Fruit fly (Drosophila melanogaster): ENCODE results near the gene CG34277.

CG34277 gene

DNA sequence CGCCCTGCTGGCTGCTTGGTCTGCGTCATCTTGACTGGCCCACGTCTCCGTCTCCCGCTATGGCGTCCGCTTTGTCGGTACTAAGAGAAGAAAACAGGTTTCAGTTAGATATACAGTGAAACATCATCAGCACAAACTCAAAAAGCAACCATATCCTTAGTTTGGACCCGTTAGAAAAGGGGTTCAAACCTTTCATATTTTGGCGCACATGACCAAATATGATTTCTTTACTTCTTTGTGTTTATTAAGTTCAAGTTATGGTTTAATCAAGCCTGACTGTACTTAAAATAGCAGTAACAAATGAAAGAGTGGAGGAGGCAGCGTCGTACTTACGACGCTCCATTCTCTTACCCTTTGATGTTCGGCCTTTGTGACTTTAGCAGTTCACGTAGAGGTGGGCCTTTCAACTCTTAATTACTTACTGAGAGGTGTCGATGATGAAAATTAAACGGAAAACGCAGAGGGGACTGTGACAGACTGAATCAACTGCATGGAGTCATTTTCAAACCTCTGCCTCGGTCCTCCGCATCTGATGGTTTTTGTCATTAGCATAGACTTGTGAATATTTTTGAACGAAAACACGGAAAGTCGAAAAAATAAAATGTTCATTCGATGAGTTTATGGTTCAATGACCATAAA, 7.5 kb upstream of the CG34277 start (continued):
- TF ChIP-seq mld (GFP tag; IDR thresholded peaks at IDR 0.05; ENCODE audit: partially characterized antibody) (0 out of 3 replicates have a peak, but pooled peaks have one; percentile 20), usp (GFP tag; optimal IDR thresholded peaks at IDR 0.05) (no peak), maf-S (GFP tag; optimal IDR thresholded peaks at IDR 0.05) (peak; percentile 72), vfl (GFP tag; optimal IDR thresholded peaks at IDR 0.05) (peak; percentile 50), CG9932 (GFP tag; IDR thresholded peaks at IDR 0.05) (peak; percentile 93), Elba2 (GFP tag; optimal IDR thresholded peaks at IDR 0.05) (no peak), BEAF-32 (GFP tag; optimal IDR thresholded peaks at IDR 0.05) (no peak), wor (GFP tag; IDR thresholded peaks at IDR 0.05) (peak; percentile 42; the same call in 1 of the 2 replicates), her (GFP tag; optimal IDR thresholded peaks at IDR 0.05) (peak; percentile 89), CkIIα-i1 (GFP tag; IDR thresholded peaks at IDR 0.05) (peak; percentile 66; the same call in 1 of the 2 replicates), CG3065 (GFP tag; optimal IDR thresholded peaks at IDR 0.05) (peak; percentile 3), CG12942 (GFP tag; optimal IDR thresholded peaks at IDR 0.05) (peak; percentile 59), ab (GFP tag; optimal IDR thresholded peaks at IDR 0.05) (peak; percentile 61), jumu (GFP tag; optimal IDR thresholded peaks at IDR 0.05) (peak; percentile 88), CG30431 (GFP tag; optimal IDR thresholded peaks at IDR 0.05) (peak; percentile 74), CG17612 (GFP tag; IDR thresholded peaks at IDR 0.05) (peak; percentile 69), sens (GFP tag) (peak; percentile 95), CG12071 (GFP tag; optimal IDR thresholded peaks at IDR 0.05) (peak; percentile 84), CG17186 (GFP tag; optimal IDR thresholded peaks at IDR 0.05) (no peak), Stat92E (GFP tag; optimal IDR thresholded peaks at IDR 0.05) (no peak), CG10462 (GFP tag; optimal IDR thresholded peaks at IDR 0.05) (peak; percentile 60), sqz (GFP tag; optimal IDR thresholded peaks at IDR 0.05) (no peak), CG10321 (GFP tag; IDR thresholded peaks at IDR 0.05) (peak; percentile 45; the same call in 1 of the 2 replicates), org-1 (GFP tag; optimal IDR thresholded peaks at IDR 0.05) (peak; percentile 81), CG14860 (GFP tag; IDR thresholded peaks at IDR 0.05; ENCODE audit: partially characterized antibody) (no peak), CG8924 (tag; optimal IDR thresholded peaks at IDR 0.05) (peak; percentile 83), CG6254 (GFP tag; optimal IDR thresholded peaks at IDR 0.05) (no peak), Atf3 (GFP tag; optimal IDR thresholded peaks at IDR 0.05) (peak; percentile 51), Ada2b (GFP tag; IDR thresholded peaks at IDR 0.05) (peak; percentile 90), CG6272 (GFP tag; IDR thresholded peaks at IDR 0.05) (peak; percentile 69), CG17829 (tag; optimal IDR thresholded peaks at IDR 0.05) (peak; percentile 71), tap (tag; optimal IDR thresholded peaks at IDR 0.05) (peak; percentile 83), CG32772 (GFP tag; IDR thresholded peaks at IDR 0.05) (peak; percentile 79), sisA (GFP tag; IDR thresholded peaks at IDR 0.05) (peak; percentile 81), otp (GFP tag; IDR thresholded peaks at IDR 0.05) (peak; percentile 84), Aef1 (GFP tag; IDR thresholded peaks at IDR 0.05) (peak; percentile 75), Bdp1 (GFP tag; optimal IDR thresholded peaks at IDR 0.05) (peak; percentile 57), gcm2 (GFP tag; optimal IDR thresholded peaks at IDR 0.05) (peak; percentile 79), grn (GFP tag; optimal IDR thresholded peaks at IDR 0.05) (no peak), HHEX (GFP tag; optimal IDR thresholded peaks at IDR 0.05) (peak; percentile 76), chif (GFP tag; optimal IDR thresholded peaks at IDR 0.05) (peak; percentile 66 to 84), Dll (GFP tag; IDR thresholded peaks at IDR 0.05; ENCODE audit: partially characterized antibody) (no peak), bsh (GFP tag; optimal IDR thresholded peaks at IDR 0.05) (peak; percentile 87 to 90), CG3163 (GFP tag; optimal IDR thresholded peaks at IDR 0.05) (peak; percentile 73), sens-2 (GFP tag; IDR thresholded peaks at IDR 0.05) (peak; percentile 66; the same call in 1 of the 2 replicates), CG6813 (GFP tag; optimal IDR thresholded peaks at IDR 0.05) (peak; percentile 81), HLH4C (GFP tag; IDR thresholded peaks at IDR 0.05; ENCODE audit: partially characterized antibody) (no peak), Mrtf (GFP tag; IDR thresholded peaks at IDR 0.05) (peak; percentile 85), CG10959 (GFP tag; IDR thresholded peaks at IDR 0.05) (peak; percentile 67), CG14050 (GFP tag; IDR thresholded peaks at IDR 0.05) (peak; percentile 79)
